Worm (Caenorhabditis elegans): ENCODE measurements around the gene mob-3.
"Not testable (repeated sequence)": the region's sequence is repeated elsewhere in the genome, so short reads cannot be mapped to it uniquely, and the experiment has no call there.

The mob-3 gene

DNA sequence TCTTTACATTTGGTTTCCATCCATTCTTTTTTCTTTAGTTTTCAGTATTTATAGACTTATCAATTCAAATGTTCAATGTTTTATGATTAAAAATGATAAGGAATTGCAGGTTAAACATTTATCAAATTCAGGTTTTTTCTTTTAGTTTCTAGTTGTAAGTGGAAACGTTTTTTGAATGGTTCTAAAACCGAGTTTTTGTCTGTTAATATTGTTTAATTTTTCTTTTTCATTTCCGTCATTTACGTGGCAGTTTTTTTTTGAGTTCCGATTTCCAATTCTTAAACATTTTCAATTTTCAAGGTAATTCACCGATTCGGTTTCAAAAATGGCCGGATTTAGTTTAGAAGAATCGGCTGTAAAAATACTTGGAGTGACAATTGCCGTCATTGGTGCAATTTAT, 13.9 kb downstream of the mob-3 start, which contains the start of gene T12B3.3:
TSS of gene T12B3.3 (plus strand) at position 301 of the 400 bp plus-strand sequence.
- not testable (repeated sequence) for TF ChIP-seq pax-3 (tag; optimal IDR thresholded peaks at IDR 0.05); lin-13 (GFP tag; optimal IDR thresholded peaks at IDR 0.05); lin-14 (GFP tag; optimal IDR thresholded peaks at IDR 0.05)

DNA sequence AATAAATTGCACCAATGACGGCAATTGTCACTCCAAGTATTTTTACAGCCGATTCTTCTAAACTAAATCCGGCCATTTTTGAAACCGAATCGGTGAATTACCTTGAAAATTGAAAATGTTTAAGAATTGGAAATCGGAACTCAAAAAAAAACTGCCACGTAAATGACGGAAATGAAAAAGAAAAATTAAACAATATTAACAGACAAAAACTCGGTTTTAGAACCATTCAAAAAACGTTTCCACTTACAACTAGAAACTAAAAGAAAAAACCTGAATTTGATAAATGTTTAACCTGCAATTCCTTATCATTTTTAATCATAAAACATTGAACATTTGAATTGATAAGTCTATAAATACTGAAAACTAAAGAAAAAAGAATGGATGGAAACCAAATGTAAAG, 23.7 kb downstream of the mob-3 start, which contains the start of gene Y40C5A.4:
TSS of gene Y40C5A.4 (minus strand) at position 101 of the 400 bp plus-strand sequence.
- not testable (repeated sequence) for TF ChIP-seq elt-3 (tag; optimal IDR thresholded peaks at IDR 0.05); nhr-12 (tag; optimal IDR thresholded peaks at IDR 0.05); mab-9 (GFP tag; IDR thresholded peaks at IDR 0.05)

- TF ChIP-seq nhr-12 (tag; optimal IDR thresholded peaks at IDR 0.05) (no peak), efl-1 (optimal IDR thresholded peaks at IDR 0.05) (no peak), efl-1 (GFP tag; optimal IDR thresholded peaks at IDR 0.05 in 1 of 2) (peak in 1 of 2 experiments; percentile 81)
Observed at ce11 chrIV:7346751-7347150, 42.0 kb downstream of the mob-3 start, which contains the start of gene daf-42. Gene daf-42, minus strand, starts transcription at chrIV:7346851.

DNA sequence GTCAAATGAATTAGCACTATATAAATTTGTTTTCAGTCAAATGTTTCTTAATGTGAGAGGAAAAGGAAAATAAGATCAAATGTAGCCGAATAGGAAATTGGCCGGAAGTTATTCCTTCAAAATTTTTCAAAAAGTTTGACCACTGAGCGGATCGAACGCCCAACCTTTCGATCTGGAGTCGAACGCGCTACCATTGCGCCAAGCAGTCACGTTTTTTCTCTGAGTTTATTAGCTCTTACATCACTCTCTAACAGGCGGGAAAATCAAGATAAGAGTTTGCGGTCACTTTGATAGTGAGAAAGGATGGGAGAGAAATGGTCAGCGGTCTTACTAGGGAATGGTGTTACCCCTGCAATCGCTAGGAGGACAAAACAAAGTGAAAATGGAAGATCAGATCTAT, 44.7 kb downstream of the mob-3 start:
- no peak for TF ChIP-seq lin-15B (tag; optimal IDR thresholded peaks at IDR 0.05)
- no peak for TF ChIP-seq mef-2 (tag; optimal IDR thresholded peaks at IDR 0.05)
- TF ChIP-seq C16A3.4 (tag; optimal IDR thresholded peaks at IDR 0.05) = peak; percentile 6
- TF ChIP-seq unc-86 (tag; optimal IDR thresholded peaks at IDR 0.05) = no peak
- no peak for TF ChIP-seq fkh-8 (tag; optimal IDR thresholded peaks at IDR 0.05)
- TF ChIP-seq isw-1 (GFP tag; IDR thresholded peaks at IDR 0.05) = no peak
- TF ChIP-seq ets-5 (GFP tag; IDR thresholded peaks at IDR 0.05) = no peak
- TF ChIP-seq ama-1 (optimal IDR thresholded peaks at IDR 0.05) = no peak
- TF ChIP-seq dpl-1 (GFP tag; optimal IDR thresholded peaks at IDR 0.05) = peak in 1 of 3 experiments; percentile 2
- TF ChIP-seq efl-1 (optimal IDR thresholded peaks at IDR 0.05) = peak in 1 of 2 experiments; percentile 29
- peak in 1 of 2 experiments; percentile 90 for TF ChIP-seq efl-1 (GFP tag; optimal IDR thresholded peaks at IDR 0.05 in 1 of 2)
- TF ChIP-seq nhr-47 (tag; optimal IDR thresholded peaks at IDR 0.05) = no peak
- TF ChIP-seq grh-1 (GFP tag; IDR thresholded peaks at IDR 0.05) = no peak
- TF ChIP-seq lin-35 (GFP tag; optimal IDR thresholded peaks at IDR 0.05) = peak; percentile 15 to 66
- no peak for TF ChIP-seq lir-3 (tag; optimal IDR thresholded peaks at IDR 0.05; ENCODE audit: poor library complexity)
- peak; percentile 48 for TF ChIP-seq nhr-85 (tag)
- no peak for TF ChIP-seq pqm-1 (tag; optimal IDR thresholded peaks at IDR 0.05)
- TF ChIP-seq hpl-2 (GFP tag; optimal IDR thresholded peaks at IDR 0.05) = no peak
- no peak for TF ChIP-seq efl-3 (GFP tag; optimal IDR thresholded peaks at IDR 0.05)
- no peak for TF ChIP-seq ztf-11 (tag; optimal IDR thresholded peaks at IDR 0.05)
- no peak for TF ChIP-seq nhr-28 (tag; optimal IDR thresholded peaks at IDR 0.05)
- no peak for TF ChIP-seq lin-13 (GFP tag; optimal IDR thresholded peaks at IDR 0.05)
- no peak for TF ChIP-seq mep-1 (tag; optimal IDR thresholded peaks at IDR 0.05)
- TF ChIP-seq lin-39 (tag; optimal IDR thresholded peaks at IDR 0.05) = no peak
- TF ChIP-seq alr-1 (tag; optimal IDR thresholded peaks at IDR 0.05; ENCODE audit: borderline replicate concordance) = no peak
- TF ChIP-seq sup-37 (GFP tag; optimal IDR thresholded peaks at IDR 0.05) = no peak
- TF ChIP-seq nhr-12 (tag; optimal IDR thresholded peaks at IDR 0.05) = no peak
- no peak for TF ChIP-seq xbp-1 (tag; optimal IDR thresholded peaks at IDR 0.05)
- no peak for TF ChIP-seq sox-4 (tag; optimal IDR thresholded peaks at IDR 0.05)
- no peak for TF ChIP-seq ceh-88 (GFP tag; IDR thresholded peaks at IDR 0.05)
- no peak for TF ChIP-seq mab-9 (GFP tag; IDR thresholded peaks at IDR 0.05)
- no peak for TF ChIP-seq pax-3 (tag; optimal IDR thresholded peaks at IDR 0.05)
- no peak for TF ChIP-seq tbx-2 (tag; optimal IDR thresholded peaks at IDR 0.05)
- no peak for TF ChIP-seq lsy-2 (tag; optimal IDR thresholded peaks at IDR 0.05)
- no peak for TF ChIP-seq egl-27 (tag; optimal IDR thresholded peaks at IDR 0.05)
- TF ChIP-seq snpc-4 (tag; optimal IDR thresholded peaks at IDR 0.05) = no peak
- no peak for TF ChIP-seq nhr-84 (tag; optimal IDR thresholded peaks at IDR 0.05)
- TF ChIP-seq egl-13 (tag; optimal IDR thresholded peaks at IDR 0.05) = no peak
- no peak for TF ChIP-seq nhr-237 (tag; optimal IDR thresholded peaks at IDR 0.05)
- no peak for TF ChIP-seq pag-3 (tag; optimal IDR thresholded peaks at IDR 0.05; ENCODE audit: borderline replicate concordance, insufficient read depth)
- peak; percentile 75 for TF ChIP-seq rnt-1 (tag; optimal IDR thresholded peaks at IDR 0.05)
- TF ChIP-seq swsn-7 (tag; optimal IDR thresholded peaks at IDR 0.05) = peak; percentile 12
- TF ChIP-seq mdl-1 (tag; optimal IDR thresholded peaks at IDR 0.05) = peak in 1 of 2 experiments; percentile 25
- TF ChIP-seq lin-14 (GFP tag; optimal IDR thresholded peaks at IDR 0.05) = peak; percentile 16
